Fruit fly (Drosophila melanogaster) whole organism, embryonic: ENCODE measurements around the gene ecd.
A peak's percentile ranks its signal among the peaks of the same experiment; 100 is the strongest.

Experiments
- Asciz ChIP-seq: fragments of 200-800 bp; sonication (Bioruptor generic); optimal IDR thresholded peaks from 2 replicates; lab custom pipeline; 2017; ENCODE audit warnings: missing biosample characterization, mild to moderate bottlenecking, missing genetic modification characterization, missing genetic modification reagents
- Blimp-1 ChIP-seq: fragments of 200-800 bp; sonication (Bioruptor generic); optimal IDR thresholded peaks from 3 replicates; lab custom pipeline; 2018; ENCODE audit warnings: missing biosample characterization, missing genetic modification characterization, mild to moderate bottlenecking, moderate library complexity, missing genetic modification reagents
- CG12744 ChIP-seq: fragments of 200-800 bp; sonication (Bioruptor generic); optimal IDR thresholded peaks from 2 replicates; lab custom pipeline; 2016; ENCODE audit warnings: missing biosample characterization, missing genetic modification characterization
- CG13123 ChIP-seq: fragments of 200-800 bp; sonication (Bioruptor generic); optimal IDR thresholded peaks from 2 replicates; lab custom pipeline; 2016; ENCODE audit warnings: missing biosample characterization, missing genetic modification characterization
- CG15479 ChIP-seq: fragments of 200-800 bp; sonication (Bioruptor generic); optimal IDR thresholded peaks from 3 replicates; lab custom pipeline; 2019; ENCODE audit warnings: missing biosample characterization, mild to moderate bottlenecking, missing genetic modification characterization, moderate library complexity
- CG15601 ChIP-seq: fragments of 200-800 bp; sonication (Bioruptor generic); optimal IDR thresholded peaks from 3 replicates; lab custom pipeline; 2019; ENCODE audit warnings: missing biosample characterization, mild to moderate bottlenecking, missing genetic modification characterization, moderate library complexity
- CG18011 ChIP-seq: fragments of 200-800 bp; sonication (Bioruptor generic); optimal IDR thresholded peaks from 2 replicates; lab custom pipeline; 2017; ENCODE audit warnings: missing biosample characterization, missing genetic modification characterization, mild to moderate bottlenecking, moderate library complexity, missing genotype
- CG2116 ChIP-seq: fragments of 200-800 bp; sonication (Bioruptor generic); optimal IDR thresholded peaks from 3 replicates; lab custom pipeline; 2018; ENCODE audit warnings: missing biosample characterization, mild to moderate bottlenecking, missing genetic modification characterization
- CG2120 ChIP-seq: fragments of 200-800 bp; sonication (Bioruptor generic); optimal IDR thresholded peaks from 3 replicates; lab custom pipeline; 2016; ENCODE audit warnings: missing biosample characterization, missing genetic modification characterization
- CG2202 ChIP-seq: fragments of 200-800 bp; sonication (Bioruptor generic); optimal IDR thresholded peaks from 2 replicates; lab custom pipeline; 2018; ENCODE audit warnings: missing biosample characterization, mild to moderate bottlenecking, missing genetic modification characterization
- CG2875 ChIP-seq: fragments of 200-800 bp; sonication (Bioruptor generic); optimal IDR thresholded peaks from 2 replicates; lab custom pipeline; 2017; ENCODE audit warnings: missing biosample characterization, mild to moderate bottlenecking, missing genetic modification characterization, missing genetic modification reagents
- CG42726 ChIP-seq: fragments of 200-800 bp; sonication (Bioruptor generic); IDR thresholded peaks from 2 replicates; pipeline ENCODE4 v1.3.6; 2022; ENCODE audit warnings: missing biosample characterization, missing genetic modification characterization; ENCODE audit not compliant: partially characterized antibody
- CG4707 ChIP-seq: fragments of 200-800 bp; sonication (Bioruptor generic); optimal IDR thresholded peaks from 2 replicates; lab custom pipeline; 2018; ENCODE audit warnings: missing biosample characterization, mild to moderate bottlenecking, missing genetic modification characterization, moderate library complexity
- CG5953 ChIP-seq: fragments of 200-800 bp; sonication (Bioruptor generic); IDR thresholded peaks from 2 replicates; pipeline ENCODE4 v1.3.6; 2022; ENCODE audit warnings: missing biosample characterization, missing genetic modification characterization
- CG8089 ChIP-seq: fragments of 200-800 bp; sonication (Bioruptor generic); optimal IDR thresholded peaks from 3 replicates; lab custom pipeline; 2016; ENCODE audit warnings: missing biosample characterization, missing genetic modification characterization
- CG9437 ChIP-seq: fragments of 200-800 bp; sonication (Bioruptor generic); optimal IDR thresholded peaks from 2 replicates; lab custom pipeline; 2018; ENCODE audit warnings: missing biosample characterization, mild to moderate bottlenecking, missing genetic modification characterization
- CG9797 ChIP-seq: fragments of 200-800 bp; sonication (Bioruptor generic); optimal IDR thresholded peaks from 3 replicates; lab custom pipeline; 2018; ENCODE audit warnings: missing biosample characterization, mild to moderate bottlenecking, missing genetic modification characterization
- Chrac-16 ChIP-seq: fragments of 200-800 bp; sonication (Bioruptor generic); optimal IDR thresholded peaks from 3 replicates; lab custom pipeline; 2016; ENCODE audit warnings: missing biosample characterization, missing genetic modification characterization
- D ChIP-seq, 2 experiments: fragments of 200-800 bp in 1 of 2; fragments of >200 bp in 1 of 2; sonication (Bioruptor generic) in 1 of 2; optimal IDR thresholded peaks; 2 replicates in 1 of 2; 3 replicates in 1 of 2; lab custom pipeline; 2017; ENCODE audit warnings: mild to moderate bottlenecking in 1 of 2, missing biosample characterization in 1 of 2, missing genetic modification characterization in 1 of 2, missing genetic modification reagents in 1 of 2
- Dll ChIP-seq: fragments of 200-800 bp; sonication (Bioruptor generic); IDR thresholded peaks from 4 replicates; pipeline ENCODE4 v1.3.6; 2022; ENCODE audit warnings: missing biosample characterization, missing genetic modification characterization; ENCODE audit not compliant: partially characterized antibody
- E2f1 ChIP-seq: fragments of 200-800 bp; sonication (Bioruptor generic); IDR thresholded peaks from 2 replicates; pipeline ENCODE4 v1.3.6; 2022; ENCODE audit warnings: missing biosample characterization, missing genetic modification characterization
- HLH54F ChIP-seq: fragments of 200-800 bp; sonication (Bioruptor generic); optimal IDR thresholded peaks from 3 replicates; lab custom pipeline; 2016; ENCODE audit warnings: missing biosample characterization, missing genetic modification characterization
- HmgD ChIP-seq: fragments of 200-800 bp; sonication (Bioruptor generic); optimal IDR thresholded peaks from 3 replicates; lab custom pipeline; 2016; ENCODE audit warnings: missing biosample characterization, missing genetic modification characterization
- MTF-1 ChIP-seq: fragments of 200-800 bp; sonication (Bioruptor generic); optimal IDR thresholded peaks from 2 replicates; lab custom pipeline; 2018; ENCODE audit warnings: missing biosample characterization, mild to moderate bottlenecking, missing genetic modification characterization, borderline replicate concordance
- Side ChIP-seq: fragments of 200-800 bp; sonication (Bioruptor generic); optimal IDR thresholded peaks from 2 replicates; lab custom pipeline; 2016; ENCODE audit warnings: missing biosample characterization, missing genetic modification characterization
- Sry-β ChIP-seq: fragments of 200-800 bp; sonication (Bioruptor generic); optimal IDR thresholded peaks from 2 replicates; lab custom pipeline; 2018; ENCODE audit warnings: missing biosample characterization, mild to moderate bottlenecking, missing genetic modification characterization, moderate library complexity
- Stat92E ChIP-seq, 3 experiments: fragments of >200 bp in 2 of 3; fragments of 200-800 bp in 1 of 3; sonication (Bioruptor generic) in 1 of 3; optimal IDR thresholded peaks; 2 replicates each; lab custom pipeline; 2017 to 2019; ENCODE audit warnings: missing biosample characterization in 3 of 3, missing genetic modification characterization in 3 of 3, mild to moderate bottlenecking in 1 of 3, moderate library complexity in 1 of 3
- ash1 ChIP-seq: fragments of 200-800 bp; sonication (Bioruptor generic); optimal IDR thresholded peaks from 2 replicates; lab custom pipeline; 2018; ENCODE audit warnings: missing biosample characterization, mild to moderate bottlenecking, missing genetic modification characterization
- ato ChIP-seq: fragments of 200-800 bp; sonication (Bioruptor generic); IDR thresholded peaks from 2 replicates; pipeline ENCODE4 v1.3.6; 2022; ENCODE audit warnings: missing biosample characterization, missing genetic modification characterization; ENCODE audit not compliant: partially characterized antibody
- caup ChIP-seq: fragments of 200-800 bp; sonication (Bioruptor generic); optimal IDR thresholded peaks from 3 replicates; lab custom pipeline; 2017; ENCODE audit warnings: missing biosample characterization, mild to moderate bottlenecking, missing genetic modification characterization, moderate library complexity; ENCODE audit not compliant: severe bottlenecking
- chinmo ChIP-seq: fragments of 200-800 bp; sonication (Bioruptor generic); IDR thresholded peaks from 4 replicates; pipeline ENCODE4 v1.3.6; 2022; ENCODE audit warnings: missing biosample characterization, missing genetic modification characterization; ENCODE audit not compliant: partially characterized antibody
- chm ChIP-seq: fragments of 200-800 bp; sonication (Bioruptor generic); IDR thresholded peaks from 2 replicates; pipeline ENCODE4 v1.3.6; 2022; ENCODE audit warnings: missing biosample characterization, missing genetic modification characterization
- chn ChIP-seq: fragments of 200-800 bp; sonication (Bioruptor generic); optimal IDR thresholded peaks from 2 replicates; lab custom pipeline; 2016; ENCODE audit warnings: missing biosample characterization, missing genetic modification characterization
- danr ChIP-seq: fragments of 200-800 bp; sonication (Bioruptor generic); IDR thresholded peaks from 2 replicates; pipeline ENCODE4 v1.3.6; 2022; ENCODE audit warnings: missing biosample characterization, missing genetic modification characterization
- esg ChIP-seq: fragments of 200-800 bp; sonication (Bioruptor generic); conservative IDR thresholded peaks from 2 replicates; pipeline ENCODE4 v1.3.6; 2022; ENCODE audit warnings: missing biosample characterization, missing genetic modification characterization
- fd64A ChIP-seq: fragments of 200-800 bp; sonication (Bioruptor generic); optimal IDR thresholded peaks from 3 replicates; lab custom pipeline; 2018; ENCODE audit warnings: missing biosample characterization, mild to moderate bottlenecking, missing genetic modification characterization
- kah ChIP-seq: fragments of 200-800 bp; sonication (Bioruptor generic); optimal IDR thresholded peaks from 2 replicates; lab custom pipeline; 2018; ENCODE audit warnings: missing biosample characterization, mild to moderate bottlenecking, missing genetic modification characterization
- lov ChIP-seq, 2 experiments: fragments of 200-800 bp in 1 of 2; fragments of >200 bp in 1 of 2; sonication (Bioruptor generic) in 1 of 2; IDR thresholded peaks in 1 of 2; optimal IDR thresholded peaks in 1 of 2; 2 replicates in 1 of 2; 3 replicates in 1 of 2; pipeline versions ENCODE4 v1.3.6 to Lab custom; 2017 to 2022; ENCODE audit warnings: missing biosample characterization in 1 of 2, missing genetic modification characterization in 1 of 2
- luna ChIP-seq: fragments of 200-800 bp; sonication (Bioruptor generic); optimal IDR thresholded peaks from 2 replicates; lab custom pipeline; 2016; ENCODE audit warnings: missing biosample characterization, missing genetic modification characterization
- pb ChIP-seq: fragments of 200-800 bp; sonication (Bioruptor generic); optimal IDR thresholded peaks from 3 replicates; lab custom pipeline; 2016; ENCODE audit warnings: missing biosample characterization, missing genetic modification characterization
- pfk ChIP-seq: fragments of 200-800 bp; sonication (Bioruptor generic); optimal IDR thresholded peaks from 2 replicates; lab custom pipeline; 2018; ENCODE audit warnings: missing biosample characterization, mild to moderate bottlenecking, missing genetic modification characterization, moderate library complexity
- pho ChIP-seq: fragments of 200-800 bp; sonication (Bioruptor generic); optimal IDR thresholded peaks from 2 replicates; lab custom pipeline; 2016; ENCODE audit warnings: missing biosample characterization, missing genetic modification characterization
- pita ChIP-seq: fragments of 200-800 bp; sonication (Bioruptor generic); optimal IDR thresholded peaks from 2 replicates; lab custom pipeline; 2017; ENCODE audit warnings: missing biosample characterization, mild to moderate bottlenecking, missing genetic modification characterization
- pnt ChIP-seq: fragments of 200-800 bp; sonication (Bioruptor generic); optimal IDR thresholded peaks from 3 replicates; lab custom pipeline; 2016; ENCODE audit warnings: missing biosample characterization, missing genetic modification characterization
- pum ChIP-seq: fragments of 200-800 bp; sonication (Bioruptor generic); optimal IDR thresholded peaks from 2 replicates; lab custom pipeline; 2016; ENCODE audit warnings: missing biosample characterization, missing genetic modification characterization
- repo ChIP-seq: fragments of 200-800 bp; sonication (Bioruptor generic); optimal IDR thresholded peaks from 2 replicates; lab custom pipeline; 2016; ENCODE audit warnings: missing biosample characterization, missing genetic modification characterization
- row ChIP-seq: fragments of 200-800 bp; sonication (Bioruptor generic); IDR thresholded peaks from 3 replicates; pipeline ENCODE4 v1.3.6; 2022; ENCODE audit warnings: missing biosample characterization, missing genetic modification characterization
- vfl ChIP-seq: fragments of 200-800 bp; sonication (Bioruptor generic); optimal IDR thresholded peaks from 2 replicates; lab custom pipeline; 2016; ENCODE audit warnings: missing biosample characterization, missing genetic modification characterization
- vvl ChIP-seq: fragments of 200-800 bp; sonication (Bioruptor generic); IDR thresholded peaks from 2 replicates; pipeline ENCODE4 v1.3.6; 2022; ENCODE audit warnings: missing biosample characterization, missing genetic modification characterization

The ecd gene

dm6 chr3L:2237034-2237433 is 28.6 kb downstream of the ecd start, which contains the start of gene CG9018 (continued):
- TF ChIP-seq CG15601 (tag; lab: Kevin White, UChicago) (no peak), fd64A (no peak), chinmo (GFP tag; lab: Robert Waterston, UW) (no peak), CG15479 (no peak), CG2875 (GFP tag; lab: Kevin White, UChicago) (no peak), HLH54F (GFP tag; lab: Kevin White, UChicago) (no peak), Side (GFP tag; lab: Kevin White, UChicago) (no peak), lov (optimal IDR thresholded peaks at IDR 0.05; lab: Kevin White, UChicago) (no peak), lov (GFP tag; IDR thresholded peaks at IDR 0.05; lab: Robert Waterston, UW) (no peak), CG12744 (GFP tag; lab: Kevin White, UChicago) (no peak), CG9797 (GFP tag; lab: Kevin White, UChicago) (peak; percentile 91), repo (GFP tag; lab: Kevin White, UChicago) (no peak), HmgD (peak; percentile 42), pho (no peak), pb (GFP tag; lab: Kevin White, UChicago) (no peak), pum (GFP tag; lab: Kevin White, UChicago) (no peak), Blimp-1 (GFP tag; lab: Kevin White, UChicago) (no peak), Sry-β (GFP tag; lab: Kevin White, UChicago) (no peak), CG8089 (GFP tag; lab: Kevin White, UChicago) (no peak), D (optimal IDR thresholded peaks at IDR 0.05; lab: Kevin White, UChicago) (no peak), D (GFP tag; optimal IDR thresholded peaks at IDR 0.05; lab: Kevin White, UChicago) (no peak), ato (GFP tag; lab: Robert Waterston, UW) (peak; percentile 40; the same call in 1 of the 2 replicates), CG4707 (no peak), pnt (no peak), kah (GFP tag; lab: Kevin White, UChicago) (no peak), CG42726 (GFP tag; lab: Robert Waterston, UW) (peak; percentile 11; the same call in 1 of the 2 replicates), pfk (GFP tag; lab: Kevin White, UChicago) (no peak), caup (GFP tag; lab: Kevin White, UChicago) (no peak), CG2120 (GFP tag; lab: Kevin White, UChicago) (no peak), MTF-1 (no peak), CG2202 (tag; lab: Kevin White, UChicago) (no peak), Asciz (GFP tag; lab: Kevin White, UChicago) (no peak), row (GFP tag; lab: Robert Waterston, UW) (0 out of 3 replicates have a peak, but pooled peaks have one; percentile 5), esg (no peak), CG2116 (peak; percentile 68), E2f1 (GFP tag; lab: Robert Waterston, UW) (no peak), CG18011 (no peak), Stat92E (GFP tag; optimal IDR thresholded peaks at IDR 0.05; lab: Kevin White, UChicago) (peak in 1 of 3 experiments; percentile 9), vfl (no peak), vvl (GFP tag; lab: Robert Waterston, UW) (no peak), chm (GFP tag; lab: Robert Waterston, UW) (no peak), CG5953 (GFP tag; lab: Robert Waterston, UW) (no peak), Dll (GFP tag; lab: Robert Waterston, UW) (no peak), chn (no peak), pita (GFP tag; lab: Kevin White, UChicago) (peak; percentile 30), danr (GFP tag; lab: Robert Waterston, UW) (no peak), CG13123 (GFP tag; lab: Kevin White, UChicago) (no peak), ash1 (no peak), Chrac-16 (GFP tag; lab: Kevin White, UChicago) (no peak), CG9437 (GFP tag; lab: Kevin White, UChicago) (no peak), luna (GFP tag; lab: Kevin White, UChicago) (no peak)
